Worm (Caenorhabditis elegans) whole organism, young adult: ENCODE results near the gene tin-9.1.

Experiments
- B0019.2 ChIP-seq: fragments of 200-800 bp; sonication (Bioruptor generic); conservative IDR thresholded peaks from 2 replicates; pipeline ENCODE4 v1.3.6; 2022; ENCODE audit warnings: missing genetic modification reagents, missing genetic modification characterization, missing compliant biosample characterization
- F22D6.2 ChIP-seq: sonication (generic microtip); optimal IDR thresholded peaks from 2 replicates; lab custom pipeline; 2016; ENCODE audit warnings: mild to moderate bottlenecking, missing genetic modification characterization, missing compliant biosample characterization
- F33H1.4 ChIP-seq: fragments of 200-800 bp; sonication (Bioruptor generic); IDR thresholded peaks from 2 replicates; pipeline ENCODE4 v1.3.6; 2022; ENCODE audit warnings: missing genetic modification reagents, missing genetic modification characterization, missing compliant biosample characterization
- F37B4.10 ChIP-seq: fragments of 200-800 bp; sonication (Bioruptor generic); IDR thresholded peaks from 2 replicates; pipeline ENCODE4 v1.3.6; 2022; ENCODE audit warnings: missing genetic modification characterization, missing compliant biosample characterization
- F57C9.4 ChIP-seq: sonication (generic microtip); optimal IDR thresholded peaks from 2 replicates; lab custom pipeline; 2017; ENCODE audit warnings: mild to moderate bottlenecking, missing genetic modification characterization, missing compliant biosample characterization
- K11D2.4 ChIP-seq: fragments of 200-800 bp; sonication (Bioruptor generic); IDR thresholded peaks from 2 replicates; pipeline ENCODE4 v1.3.6; 2022; ENCODE audit warnings: missing genetic modification reagents, missing genetic modification characterization, missing compliant biosample characterization
- K12H6.12 ChIP-seq: fragments of 200-800 bp; sonication (Bioruptor generic); optimal IDR thresholded peaks from 2 replicates; lab custom pipeline; 2018; ENCODE audit warnings: mild to moderate bottlenecking, missing genetic modification characterization, missing compliant biosample characterization
- T26A5.8 ChIP-seq: sonication (generic microtip); optimal IDR thresholded peaks from 2 replicates; lab custom pipeline; 2016; ENCODE audit warnings: missing genetic modification characterization, missing compliant biosample characterization
- Y53G8AR.9 ChIP-seq: fragments of 200-800 bp; sonication (Bioruptor generic); conservative IDR thresholded peaks from 2 replicates; pipeline ENCODE4 v1.3.6; 2022; ENCODE audit warnings: missing genetic modification reagents, missing genetic modification characterization, missing compliant biosample characterization
- ZK185.1 ChIP-seq: sonication (generic microtip); optimal IDR thresholded peaks from 2 replicates; lab custom pipeline; 2016; ENCODE audit warnings: mild to moderate bottlenecking, missing genetic modification characterization, missing compliant biosample characterization; ENCODE audit not compliant: poor library complexity, severe bottlenecking
- akir-1 ChIP-seq: fragments of 200-800 bp; sonication (Bioruptor generic); optimal IDR thresholded peaks from 2 replicates; lab custom pipeline; 2018; ENCODE audit warnings: mild to moderate bottlenecking, missing genetic modification characterization, moderate library complexity, missing compliant biosample characterization
- aptf-2 ChIP-seq: fragments of 200-800 bp; sonication (Bioruptor generic); conservative IDR thresholded peaks from 2 replicates; pipeline ENCODE4 v1.3.6; 2022; ENCODE audit warnings: missing genetic modification reagents, missing genetic modification characterization, missing compliant biosample characterization
- aptf-3 ChIP-seq: fragments of 200-800 bp; sonication (Bioruptor generic); IDR thresholded peaks from 2 replicates; pipeline ENCODE4 v1.3.6; 2022; ENCODE audit warnings: missing genetic modification characterization, missing compliant biosample characterization
- attf-5 ChIP-seq: fragments of 200-800 bp; sonication (Bioruptor generic); optimal IDR thresholded peaks from 2 replicates; lab custom pipeline; 2018; ENCODE audit warnings: mild to moderate bottlenecking, missing genetic modification characterization, missing compliant biosample characterization
- attf-6 ChIP-seq: fragments of 200-800 bp; sonication (Bioruptor generic); IDR thresholded peaks from 2 replicates; pipeline ENCODE4 v1.3.6; 2022; ENCODE audit warnings: missing genetic modification reagents, missing genetic modification characterization, missing compliant biosample characterization
- bed-2 ChIP-seq: fragments of 200-800 bp; sonication (Bioruptor generic); IDR thresholded peaks from 2 replicates; pipeline ENCODE4 v1.3.6; 2022; ENCODE audit warnings: missing genetic modification reagents, missing genetic modification characterization, missing compliant biosample characterization
- ccch-3 ChIP-seq: fragments of 200-800 bp; sonication (Bioruptor generic); optimal IDR thresholded peaks from 2 replicates; lab custom pipeline; 2018; ENCODE audit warnings: mild to moderate bottlenecking, missing genetic modification characterization, missing compliant biosample characterization
- ceh-100 ChIP-seq: fragments of 200-800 bp; sonication (Bioruptor generic); IDR thresholded peaks from 2 replicates; pipeline ENCODE4 v1.3.6; 2022; ENCODE audit warnings: missing genetic modification reagents, missing genetic modification characterization, missing compliant biosample characterization
- ceh-40 ChIP-seq: fragments of 200-800 bp; sonication (Bioruptor generic); IDR thresholded peaks from 2 replicates; pipeline ENCODE4 v1.3.6; 2022; ENCODE audit warnings: missing genetic modification characterization, missing compliant biosample characterization
- ceh-91 ChIP-seq: fragments of 200-800 bp; sonication (Bioruptor generic); IDR thresholded peaks from 2 replicates; pipeline ENCODE4 v1.3.6; 2022; ENCODE audit warnings: missing genetic modification reagents, missing genetic modification characterization, missing compliant biosample characterization
- die-1 ChIP-seq: sonication (generic microtip); optimal IDR thresholded peaks from 2 replicates; lab custom pipeline; 2016; ENCODE audit warnings: missing genotype, mild to moderate bottlenecking, missing genetic modification characterization, missing compliant biosample characterization
- dox-1 ChIP-seq: fragments of 200-800 bp; sonication (Bioruptor generic); IDR thresholded peaks from 2 replicates; pipeline ENCODE4 v1.3.6; 2022; ENCODE audit warnings: missing genetic modification reagents, missing genetic modification characterization, missing compliant biosample characterization
- dpff-1 ChIP-seq: sonication (generic microtip); optimal IDR thresholded peaks from 2 replicates; lab custom pipeline; 2017; ENCODE audit warnings: mild to moderate bottlenecking, missing genetic modification characterization, missing compliant biosample characterization
- egrh-3 ChIP-seq: fragments of 200-800 bp; sonication (Bioruptor generic); IDR thresholded peaks from 2 replicates; pipeline ENCODE4 v1.3.6; 2022; ENCODE audit warnings: missing genetic modification reagents, missing genetic modification characterization, missing compliant biosample characterization
- ets-4 ChIP-seq: fragments of 200-800 bp; sonication (Bioruptor generic); optimal IDR thresholded peaks from 2 replicates; lab custom pipeline; 2018; ENCODE audit warnings: mild to moderate bottlenecking, missing genetic modification characterization, missing compliant biosample characterization
- him-1 ChIP-seq: sonication (generic microtip); optimal IDR thresholded peaks from 2 replicates; lab custom pipeline; 2016; ENCODE audit warnings: missing genotype, missing genetic modification reagents, missing genetic modification characterization, missing compliant biosample characterization
- hlh-12 ChIP-seq: sonication (generic microtip); optimal IDR thresholded peaks from 2 replicates; lab custom pipeline; 2016; ENCODE audit warnings: missing genetic modification characterization, missing compliant biosample characterization
- hsf-1 ChIP-seq: fragments of 200-800 bp; sonication (Bioruptor generic); IDR thresholded peaks from 2 replicates; pipeline ENCODE4 v1.3.6; 2022; ENCODE audit warnings: missing genetic modification reagents, missing genetic modification characterization, missing compliant biosample characterization
- let-607 ChIP-seq, 2 experiments: fragments of 200-800 bp in 1 of 2; sonication (Bioruptor generic) in 1 of 2; sonication (generic microtip) in 1 of 2; optimal IDR thresholded peaks; 2 replicates each; lab custom pipeline; 2016 to 2018; ENCODE audit warnings: mild to moderate bottlenecking in 2 of 2, missing compliant biosample characterization in 2 of 2, missing genetic modification characterization in 2 of 2, moderate library complexity in 2 of 2, missing genotype in 1 of 2
- lsl-1 ChIP-seq: fragments of 200-800 bp; sonication (Bioruptor generic); optimal IDR thresholded peaks from 2 replicates; lab custom pipeline; 2018; ENCODE audit warnings: mild to moderate bottlenecking, missing genetic modification characterization, moderate library complexity, missing compliant biosample characterization
- lsy-27 ChIP-seq: sonication (generic microtip); optimal IDR thresholded peaks from 2 replicates; lab custom pipeline; 2017; ENCODE audit warnings: missing genetic modification characterization, mild to moderate bottlenecking, missing compliant biosample characterization, antibody characterized with exemption, missing genotype, borderline replicate concordance; ENCODE audit not compliant: insufficient read depth
- madf-10 ChIP-seq: sonication (generic microtip); optimal IDR thresholded peaks from 2 replicates; lab custom pipeline; 2016; ENCODE audit warnings: mild to moderate bottlenecking, missing genetic modification characterization, missing compliant biosample characterization
- mcd-1 ChIP-seq: fragments of 200-800 bp; sonication (Bioruptor generic); IDR thresholded peaks from 2 replicates; pipeline ENCODE4 v1.3.6; 2022; ENCODE audit warnings: missing genetic modification reagents, missing genetic modification characterization, missing compliant biosample characterization
- mes-4 ChIP-seq: sonication (generic microtip); optimal IDR thresholded peaks from 2 replicates; lab custom pipeline; 2016; ENCODE audit warnings: missing genotype, missing genetic modification characterization, missing compliant biosample characterization
- mxl-1 ChIP-seq: sonication (generic microtip); optimal IDR thresholded peaks from 2 replicates; lab custom pipeline; 2016; ENCODE audit warnings: missing genetic modification characterization, missing compliant biosample characterization
- nfya-1 ChIP-seq: sonication (generic microtip); optimal IDR thresholded peaks from 2 replicates; lab custom pipeline; 2017; ENCODE audit warnings: antibody characterized with exemption, missing compliant biosample characterization, missing genetic modification characterization, borderline replicate concordance; ENCODE audit not compliant: insufficient read depth
- pbrm-1 ChIP-seq: fragments of 200-800 bp; sonication (Bioruptor generic); IDR thresholded peaks from 2 replicates; pipeline ENCODE4 v1.3.6; 2022; ENCODE audit warnings: missing genetic modification reagents, missing genetic modification characterization, missing compliant biosample characterization
- pha-4 ChIP-seq: fragments of 150-350 bp; sonication (generic microtip); optimal IDR thresholded peaks from 2 replicates; lab custom pipeline; 2014; ENCODE audit warnings: missing biosample characterization, missing genetic modification reagents, missing genetic modification characterization
- rcor-1 ChIP-seq: fragments of 200-800 bp; sonication (Bioruptor generic); IDR thresholded peaks from 2 replicates; pipeline ENCODE4 v1.3.6; 2022; ENCODE audit warnings: missing genetic modification reagents, missing genetic modification characterization, missing compliant biosample characterization
- rpc-1 ChIP-seq, 2 experiments: fragments of 150-350 bp in 1 of 2; sonication (generic microtip) in 1 of 2; optimal IDR thresholded peaks; 2 replicates each; lab custom pipeline; 2014 to 2018; ENCODE audit warnings: missing biosample characterization in 1 of 2, missing genetic modification characterization in 1 of 2, missing genetic modification reagents in 1 of 2, missing genotype in 1 of 2
- sdz-38 ChIP-seq: sonication (generic microtip); optimal IDR thresholded peaks from 2 replicates; lab custom pipeline; 2016; ENCODE audit warnings: missing genotype, missing genetic modification characterization, missing compliant biosample characterization
- snpc-1.1 ChIP-seq: sonication (generic microtip); optimal IDR thresholded peaks from 2 replicates; lab custom pipeline; 2017; ENCODE audit warnings: missing genetic modification characterization, mild to moderate bottlenecking, missing compliant biosample characterization, antibody characterized with exemption, moderate library complexity, missing genotype, missing genetic modification reagents; ENCODE audit not compliant: insufficient read depth
- snpc-4 ChIP-seq, 5 experiments: fragments of 150-350 bp in 1 of 5; sonication (generic microtip) in 4 of 5; optimal IDR thresholded peaks; 2 replicates each; lab custom pipeline; 2014 to 2018; ENCODE audit warnings: missing genetic modification characterization in 5 of 5, missing biosample characterization in 3 of 5, antibody characterized with exemption in 2 of 5, mild to moderate bottlenecking in 2 of 5, missing compliant biosample characterization in 2 of 5, missing genotype in 2 of 5, moderate library complexity in 2 of 5, missing genetic modification reagents in 1 of 5
- somi-1 ChIP-seq: fragments of 200-800 bp; sonication (Bioruptor generic); optimal IDR thresholded peaks from 2 replicates; lab custom pipeline; 2018; ENCODE audit warnings: mild to moderate bottlenecking, missing genetic modification characterization, missing compliant biosample characterization
- sptf-2 ChIP-seq: fragments of 200-800 bp; sonication (Bioruptor generic); optimal IDR thresholded peaks from 2 replicates; lab custom pipeline; 2018; ENCODE audit warnings: mild to moderate bottlenecking, missing genetic modification characterization, missing compliant biosample characterization
- xnd-1 ChIP-seq: sonication (generic microtip); optimal IDR thresholded peaks from 2 replicates; lab custom pipeline; 2016; ENCODE audit warnings: missing genotype, missing genetic modification reagents, missing genetic modification characterization, missing compliant biosample characterization
- ztf-26 ChIP-seq: sonication (generic microtip); optimal IDR thresholded peaks from 2 replicates; lab custom pipeline; 2017; ENCODE audit warnings: missing genetic modification characterization, missing compliant biosample characterization
- ztf-28 ChIP-seq: fragments of 200-800 bp; sonication (Bioruptor generic); IDR thresholded peaks from 2 replicates; pipeline ENCODE4 v1.3.6; 2022; ENCODE audit warnings: missing genetic modification reagents, missing genetic modification characterization, missing compliant biosample characterization

tin-9.1 gene

ce11 chrIV:7043430-7043829, 972 bp downstream of the tin-9.1 start (continued):
- TF ChIP-seq pha-4 (tag; lab: Kevin White, UChicago), result no peak
- no peak for TF ChIP-seq ztf-28 (GFP tag; lab: Robert Waterston, UW)
- no peak for TF ChIP-seq sptf-2 (GFP tag; lab: Kevin White, UChicago)
- TF ChIP-seq xnd-1 (tag; lab: Kevin White, UChicago), result peak; percentile 62
- TF ChIP-seq snpc-4 (GFP tag; optimal IDR thresholded peaks at IDR 0.05; lab: Kevin White, UChicago), result no peak
- peak in 3 of 4 experiments; percentile 32 to 74 (median 40) for TF ChIP-seq snpc-4 (tag; optimal IDR thresholded peaks at IDR 0.05; lab: Kevin White, UChicago)
- no peak for TF ChIP-seq nfya-1
- peak; percentile 59 for TF ChIP-seq snpc-1.1 (tag; lab: Kevin White, UChicago)
- TF ChIP-seq T26A5.8 (tag; lab: Kevin White, UChicago), result peak; percentile 51
- TF ChIP-seq die-1, result peak; percentile 28
- TF ChIP-seq ceh-40, result no peak
- TF ChIP-seq rcor-1 (GFP tag; lab: Robert Waterston, UW), result peak; percentile 82
- TF ChIP-seq akir-1 (GFP tag; lab: Kevin White, UChicago), result no peak
- peak; percentile 60; the same call in 1 of the 2 replicates for TF ChIP-seq pbrm-1 (GFP tag; lab: Robert Waterston, UW)
- 0 out of 2 replicates have a peak, but pooled peaks have one; percentile 13 for TF ChIP-seq ceh-91 (GFP tag; lab: Robert Waterston, UW)
- no peak for TF ChIP-seq madf-10 (tag; lab: Kevin White, UChicago)
- TF ChIP-seq ceh-100 (GFP tag; lab: Robert Waterston, UW), result peak; percentile 66; the same call in 1 of the 2 replicates
- TF ChIP-seq egrh-3, result no peak
- TF ChIP-seq K12H6.12 (tag; lab: Kevin White, UChicago), result no peak
- TF ChIP-seq aptf-3 (GFP tag; lab: Robert Waterston, UW), result no peak
- TF ChIP-seq dpff-1 (tag; lab: Kevin White, UChicago), result no peak
- no peak for TF ChIP-seq rpc-1 (optimal IDR thresholded peaks at IDR 0.05; lab: Kevin White, UChicago)
- no peak for TF ChIP-seq rpc-1 (tag; optimal IDR thresholded peaks at IDR 0.05; lab: Kevin White, UChicago)
- peak; percentile 94 for TF ChIP-seq Y53G8AR.9 (GFP tag; lab: Robert Waterston, UW)
- no peak for TF ChIP-seq dox-1 (GFP tag; lab: Robert Waterston, UW)
- peak; percentile 38 for TF ChIP-seq him-1
- TF ChIP-seq ZK185.1 (tag; lab: Kevin White, UChicago), result no peak
- TF ChIP-seq let-607 (tag; optimal IDR thresholded peaks at IDR 0.05; lab: Kevin White, UChicago), result no peak
- TF ChIP-seq lsy-27, result no peak
- no peak for TF ChIP-seq F22D6.2 (tag; lab: Kevin White, UChicago)
- TF ChIP-seq ztf-26 (tag; lab: Kevin White, UChicago), result no peak
- no peak for TF ChIP-seq K11D2.4 (GFP tag; lab: Robert Waterston, UW)
- peak; percentile 31 for TF ChIP-seq lsl-1 (GFP tag; lab: Kevin White, UChicago)
- TF ChIP-seq F57C9.4, result peak; percentile 3
- no peak for TF ChIP-seq B0019.2 (GFP tag; lab: Robert Waterston, UW)
- TF ChIP-seq mes-4 (tag; lab: Kevin White, UChicago), result peak; percentile 27
- TF ChIP-seq bed-2 (GFP tag; lab: Robert Waterston, UW), result no peak
- no peak for TF ChIP-seq attf-5 (GFP tag; lab: Kevin White, UChicago)
- TF ChIP-seq F33H1.4, result peak; percentile 50
- no peak for TF ChIP-seq aptf-2 (GFP tag; lab: Robert Waterston, UW)
- no peak for TF ChIP-seq ets-4 (GFP tag; lab: Kevin White, UChicago)
- TF ChIP-seq ccch-3 (GFP tag; lab: Kevin White, UChicago), result no peak
- no peak for TF ChIP-seq hlh-12 (tag; lab: Kevin White, UChicago)
- TF ChIP-seq hsf-1, result peak; percentile 85
- TF ChIP-seq sdz-38 (tag; lab: Kevin White, UChicago), result no peak
- TF ChIP-seq attf-6 (GFP tag; lab: Robert Waterston, UW), result peak; percentile 83
- TF ChIP-seq F37B4.10 (GFP tag; lab: Robert Waterston, UW), result no peak
- TF ChIP-seq somi-1 (GFP tag; lab: Kevin White, UChicago), result no peak
- no peak for TF ChIP-seq mxl-1 (tag; lab: Kevin White, UChicago)
- TF ChIP-seq mcd-1 (GFP tag; lab: Robert Waterston, UW), result no peak
